Worm (Caenorhabditis elegans) whole organism, mixed stage, embryonic: ENCODE measurements around the gene Y105C5B.19.
A peak's percentile ranks its signal among the peaks of the same experiment; 100 is the strongest.

ENCODE experiments used
- M03D4.4 ChIP-seq: sonication (generic microtip); optimal IDR thresholded peaks from 2 replicates; lab custom pipeline; 2017; ENCODE audit warnings: mild to moderate bottlenecking, missing genetic modification characterization, missing compliant biosample characterization
- bed-3 ChIP-seq: fragments of 200-800 bp; sonication (Bioruptor generic); optimal IDR thresholded peaks from 3 replicates; lab custom pipeline; 2018; ENCODE audit warnings: mild to moderate bottlenecking, missing genetic modification characterization, moderate library complexity, missing compliant biosample characterization
- blmp-1 ChIP-seq: fragments of 150-350 bp; optimal IDR thresholded peaks from 2 replicates; lab custom pipeline; 2014; ENCODE audit warnings: missing biosample characterization, missing genetic modification characterization
- ceh-39 ChIP-seq: fragments of 150-350 bp; optimal IDR thresholded peaks from 2 replicates; lab custom pipeline; 2014; ENCODE audit warnings: missing biosample characterization, missing genetic modification characterization
- ceh-43 ChIP-seq: fragments of 200-800 bp; sonication (Bioruptor generic); optimal IDR thresholded peaks from 2 replicates; lab custom pipeline; 2018; ENCODE audit warnings: mild to moderate bottlenecking, missing genetic modification characterization, moderate library complexity, missing compliant biosample characterization
- ceh-83 ChIP-seq: fragments of 200-800 bp; sonication (Bioruptor generic); optimal IDR thresholded peaks from 2 replicates; lab custom pipeline; 2018; ENCODE audit warnings: mild to moderate bottlenecking, missing genetic modification characterization, missing compliant biosample characterization
- ces-1 ChIP-seq: fragments of 150-350 bp; optimal IDR thresholded peaks from 2 replicates; lab custom pipeline; 2014; ENCODE audit warnings: missing biosample characterization, missing genetic modification reagents, missing genetic modification characterization
- cnd-1 ChIP-seq: fragments of 200-800 bp; sonication (Bioruptor generic); optimal IDR thresholded peaks from 2 replicates; lab custom pipeline; 2018; ENCODE audit warnings: mild to moderate bottlenecking, missing genetic modification characterization, missing compliant biosample characterization
- drap-1 ChIP-seq: fragments of 200-800 bp; sonication (Bioruptor generic); optimal IDR thresholded peaks from 3 replicates; lab custom pipeline; 2018; ENCODE audit warnings: mild to moderate bottlenecking, missing genetic modification characterization, missing compliant biosample characterization
- elt-1 ChIP-seq: sonication (generic microtip); optimal IDR thresholded peaks from 2 replicates; lab custom pipeline; 2017; ENCODE audit warnings: missing genetic modification characterization, mild to moderate bottlenecking, missing compliant biosample characterization, antibody characterized with exemption, moderate library complexity, borderline replicate concordance; ENCODE audit not compliant: insufficient read depth
- elt-3 ChIP-seq: fragments of 150-350 bp; optimal IDR thresholded peaks from 2 replicates; lab custom pipeline; 2014; ENCODE audit warnings: missing biosample characterization, missing genetic modification characterization
- flh-1 ChIP-seq: fragments of 200-800 bp; sonication (Bioruptor generic); optimal IDR thresholded peaks from 2 replicates; lab custom pipeline; 2018; ENCODE audit warnings: mild to moderate bottlenecking, missing genetic modification characterization, moderate library complexity, missing compliant biosample characterization
- ham-2 ChIP-seq: fragments of 200-800 bp; sonication (Bioruptor generic); optimal IDR thresholded peaks from 2 replicates; lab custom pipeline; 2018; ENCODE audit warnings: mild to moderate bottlenecking, missing genetic modification characterization, missing compliant biosample characterization
- hlh-1 ChIP-seq: fragments of 150-350 bp; optimal IDR thresholded peaks from 2 replicates; lab custom pipeline; 2014; ENCODE audit warnings: missing biosample characterization, missing genetic modification reagents, missing genetic modification characterization
- lin-13 ChIP-seq: fragments of 150-350 bp; optimal IDR thresholded peaks from 2 replicates; lab custom pipeline; 2014; ENCODE audit warnings: missing biosample characterization, missing genetic modification characterization
- lin-32 ChIP-seq: fragments of 200-800 bp; sonication (Bioruptor generic); optimal IDR thresholded peaks from 2 replicates; lab custom pipeline; 2018; ENCODE audit warnings: mild to moderate bottlenecking, missing genetic modification characterization, missing compliant biosample characterization
- lsy-2 ChIP-seq: fragments of 150-350 bp; optimal IDR thresholded peaks from 2 replicates; lab custom pipeline; 2014; ENCODE audit warnings: missing biosample characterization, missing genetic modification characterization
- mab-5 ChIP-seq: fragments of 150-350 bp; optimal IDR thresholded peaks from 2 replicates; lab custom pipeline; 2014; ENCODE audit warnings: missing biosample characterization, missing genetic modification characterization
- mep-1 ChIP-seq: fragments of 150-350 bp; optimal IDR thresholded peaks from 2 replicates; lab custom pipeline; 2017; ENCODE audit warnings: missing biosample characterization, missing genetic modification reagents, missing genetic modification characterization, inconsistent platforms
- mls-2 ChIP-seq: sonication (generic microtip); optimal IDR thresholded peaks from 2 replicates; lab custom pipeline; 2016; ENCODE audit warnings: mild to moderate bottlenecking, missing genetic modification characterization, moderate library complexity, missing compliant biosample characterization
- nhr-12 ChIP-seq: fragments of 150-350 bp; optimal IDR thresholded peaks from 2 replicates; lab custom pipeline; 2014; ENCODE audit warnings: missing biosample characterization, missing genetic modification characterization
- nhr-2 ChIP-seq: fragments of 150-350 bp; optimal IDR thresholded peaks from 2 replicates; lab custom pipeline; 2014; ENCODE audit warnings: missing biosample characterization, missing genetic modification characterization
- nhr-237 ChIP-seq: fragments of 150-350 bp; optimal IDR thresholded peaks from 2 replicates; lab custom pipeline; 2014; ENCODE audit warnings: missing biosample characterization, missing genetic modification characterization
- nhr-76 ChIP-seq: sonication (generic microtip); optimal IDR thresholded peaks from 2 replicates; lab custom pipeline; 2017; ENCODE audit warnings: missing biosample characterization, missing genetic modification characterization
- pha-4 ChIP-seq: fragments of 150-350 bp; optimal IDR thresholded peaks from 2 replicates; lab custom pipeline; 2018; ENCODE audit warnings: missing biosample characterization, missing genetic modification reagents, missing genetic modification characterization
- sem-2 ChIP-seq: fragments of 200-800 bp; sonication (Bioruptor generic); optimal IDR thresholded peaks from 2 replicates; lab custom pipeline; 2018; ENCODE audit warnings: mild to moderate bottlenecking, missing genetic modification characterization, missing compliant biosample characterization
- snpc-4 ChIP-seq: fragments of 150-350 bp; optimal IDR thresholded peaks from 2 replicates; lab custom pipeline; 2014; ENCODE audit warnings: missing biosample characterization, missing genetic modification characterization
- sptf-1 ChIP-seq: sonication (generic microtip); optimal IDR thresholded peaks from 2 replicates; lab custom pipeline; 2017; ENCODE audit warnings: mild to moderate bottlenecking, missing genetic modification characterization, moderate library complexity, missing compliant biosample characterization
- tbx-8 ChIP-seq: fragments of 200-800 bp; sonication (Bioruptor generic); optimal IDR thresholded peaks from 2 replicates; lab custom pipeline; 2018; ENCODE audit warnings: mild to moderate bottlenecking, missing genetic modification characterization, moderate library complexity, missing compliant biosample characterization
- unc-120 ChIP-seq: sonication (generic microtip); optimal IDR thresholded peaks from 2 replicates; lab custom pipeline; 2017; ENCODE audit warnings: missing genetic modification characterization, missing compliant biosample characterization; ENCODE audit not compliant: poor library complexity, severe bottlenecking
- unc-39 ChIP-seq: fragments of 150-350 bp; optimal IDR thresholded peaks from 2 replicates; lab custom pipeline; 2014; ENCODE audit warnings: missing biosample characterization, missing genetic modification characterization
- unc-62 ChIP-seq: fragments of 150-350 bp; optimal IDR thresholded peaks from 2 replicates; lab custom pipeline; 2014; ENCODE audit warnings: missing biosample characterization, missing genetic modification reagents, missing genetic modification characterization
- zip-8 ChIP-seq: fragments of 150-350 bp; optimal IDR thresholded peaks from 2 replicates; lab custom pipeline; 2014; ENCODE audit warnings: missing biosample characterization, missing genetic modification characterization
- ztf-11 ChIP-seq: fragments of 150-350 bp; optimal IDR thresholded peaks from 2 replicates; lab custom pipeline; 2014; ENCODE audit warnings: missing biosample characterization, missing genetic modification characterization

Gene Y105C5B.19

DNA sequence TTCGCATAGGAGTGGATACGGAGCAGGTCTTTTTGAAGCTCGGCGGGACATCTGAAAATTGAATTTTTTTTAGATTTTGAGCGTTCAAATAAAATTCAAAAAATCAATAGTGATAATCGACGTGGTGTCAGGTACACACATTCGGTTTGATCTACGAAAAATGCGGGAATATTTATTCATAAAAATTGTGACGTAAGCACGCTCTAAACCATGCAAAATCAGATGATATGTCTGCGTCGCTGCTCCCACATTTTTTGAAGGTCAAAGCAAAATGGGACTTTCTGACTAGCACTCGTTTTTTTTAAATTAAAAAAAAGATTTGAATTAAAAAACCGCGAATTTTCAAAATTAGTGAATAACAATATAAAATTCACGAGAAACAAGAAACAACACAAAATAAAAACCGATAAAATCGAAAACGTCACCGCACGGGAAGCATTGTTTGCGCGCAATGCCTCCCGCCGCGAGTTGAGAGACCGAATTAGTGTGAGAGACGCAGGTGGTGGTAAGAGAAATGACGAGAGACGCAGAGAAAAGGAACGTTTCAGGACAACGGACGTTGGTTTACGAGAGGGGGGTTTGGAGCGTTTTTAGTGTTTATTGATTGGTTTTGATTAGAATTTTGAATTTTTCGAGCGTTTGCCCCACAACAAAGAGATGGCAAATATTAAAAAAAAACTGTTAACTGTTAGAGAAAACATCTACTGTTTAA, at the start of gene Y105C5B.19:
Y105C5B.19 (minus strand) TSS at position 51 of the 712 bp plus-strand sequence.
- TF ChIP-seq ces-1 (GFP tag; lab: Kevin White, UChicago) = peak; percentile 64
- TF ChIP-seq zip-8 (tag; lab: Kevin White, UChicago) = peak; percentile 8
- no peak for TF ChIP-seq mab-5
- peak; percentile 12 for TF ChIP-seq pha-4 (tag; lab: Kevin White, UChicago)
- TF ChIP-seq mls-2 = no peak
- TF ChIP-seq lin-32 (GFP tag; lab: Kevin White, UChicago) = no peak
- TF ChIP-seq ceh-39 = no peak
- peak; percentile 38 for TF ChIP-seq mep-1 (tag; lab: Kevin White, UChicago)
- no peak for TF ChIP-seq M03D4.4 (tag; lab: Kevin White, UChicago)
- peak; percentile 62 for TF ChIP-seq lin-13 (tag; lab: Kevin White, UChicago)
- TF ChIP-seq ceh-83 (GFP tag; lab: Kevin White, UChicago) = no peak
- TF ChIP-seq sem-2 (GFP tag; lab: Kevin White, UChicago) = no peak
- TF ChIP-seq, all 35 proteins: peak for 5

ce11 chrIV:16028475-16028874, 44.7 kb upstream of the Y105C5B.19 start:
- TF ChIP-seq sptf-1 (tag; lab: Kevin White, UChicago) (no peak), lsy-2 (tag; lab: Kevin White, UChicago) (peak; percentile 34), blmp-1 (tag; lab: Kevin White, UChicago) (no peak), ham-2 (GFP tag; lab: Kevin White, UChicago) (no peak), nhr-12 (tag; lab: Kevin White, UChicago) (no peak), drap-1 (GFP tag; lab: Kevin White, UChicago) (no peak)

ce11 chrIV:16026747-16027146, 43.0 kb upstream of the Y105C5B.19 start, which contains the start of gene jac-1:
jac-1 (minus strand) TSS chrIV:16026847.
- TF ChIP-seq ceh-43 (GFP tag; lab: Kevin White, UChicago) = no peak
- TF ChIP-seq cnd-1 (tag; lab: Kevin White, UChicago) = no peak
- TF ChIP-seq nhr-12 (tag; lab: Kevin White, UChicago) = no peak
- TF ChIP-seq flh-1 (GFP tag; lab: Kevin White, UChicago) = no peak
- TF ChIP-seq ham-2 (GFP tag; lab: Kevin White, UChicago) = no peak
- TF ChIP-seq pha-4 (tag; lab: Kevin White, UChicago) = no peak
- TF ChIP-seq bed-3 (GFP tag; lab: Kevin White, UChicago) = no peak
- TF ChIP-seq zip-8 (tag; lab: Kevin White, UChicago) = no peak

ce11 chrIV:16024165-16024564, 40.4 kb upstream of the Y105C5B.19 start:
- TF ChIP-seq hlh-1 (tag; lab: Kevin White, UChicago) (peak; percentile 42), nhr-237 (no peak), cnd-1 (tag; lab: Kevin White, UChicago) (peak; percentile 22), zip-8 (tag; lab: Kevin White, UChicago) (peak; percentile 18), unc-120 (peak; percentile 45), nhr-2 (peak; percentile 85), ham-2 (GFP tag; lab: Kevin White, UChicago) (no peak), nhr-76 (tag; lab: Kevin White, UChicago) (no peak), blmp-1 (tag; lab: Kevin White, UChicago) (no peak), sem-2 (GFP tag; lab: Kevin White, UChicago) (no peak), unc-62 (GFP tag; lab: Kevin White, UChicago) (peak; percentile 63), elt-3 (tag; lab: Kevin White, UChicago) (no peak), mep-1 (tag; lab: Kevin White, UChicago) (peak; percentile 22), ces-1 (GFP tag; lab: Kevin White, UChicago) (peak; percentile 32), tbx-8 (no peak), ceh-83 (GFP tag; lab: Kevin White, UChicago) (no peak), ceh-39 (no peak), bed-3 (GFP tag; lab: Kevin White, UChicago) (no peak), elt-1 (tag; lab: Kevin White, UChicago) (no peak), mls-2 (peak; percentile 36), lsy-2 (tag; lab: Kevin White, UChicago) (no peak), ztf-11 (tag; lab: Kevin White, UChicago) (peak; percentile 53), M03D4.4 (tag; lab: Kevin White, UChicago) (no peak), drap-1 (GFP tag; lab: Kevin White, UChicago) (no peak), pha-4 (tag; lab: Kevin White, UChicago) (no peak), snpc-4 (tag; lab: Kevin White, UChicago) (no peak), unc-39 (tag; lab: Kevin White, UChicago) (no peak), flh-1 (GFP tag; lab: Kevin White, UChicago) (no peak), lin-13 (tag; lab: Kevin White, UChicago) (no peak)
